Fruit fly (Drosophila melanogaster) whole organism, embryonic: ENCODE results near the gene Mlp84B.

Experiments used
- Asciz ChIP-seq: fragments of 200-800 bp; sonication (Bioruptor generic); optimal IDR thresholded peaks from 2 replicates; lab custom pipeline; 2017; ENCODE audit warnings: missing biosample characterization, mild to moderate bottlenecking, missing genetic modification characterization, missing genetic modification reagents
- Awh ChIP-seq: fragments of 200-800 bp; sonication (Bioruptor generic); IDR thresholded peaks from 2 replicates; pipeline ENCODE4, ENCODE4 v1.3.6; 2022; ENCODE audit warnings: missing biosample characterization, missing genetic modification characterization
- B-H1 ChIP-seq: fragments of 200-800 bp; sonication (Bioruptor generic); IDR thresholded peaks from 3 replicates; pipeline ENCODE4 v1.3.6; 2022; ENCODE audit warnings: missing biosample characterization, missing genetic modification characterization
- BtbVII ChIP-seq: fragments of 200-800 bp; sonication (Bioruptor generic); optimal IDR thresholded peaks from 3 replicates; lab custom pipeline; 2017; ENCODE audit warnings: missing biosample characterization, mild to moderate bottlenecking, missing genetic modification characterization
- CG10274 ChIP-seq: fragments of 200-800 bp; sonication (Bioruptor generic); optimal IDR thresholded peaks from 3 replicates; lab custom pipeline; 2017; ENCODE audit warnings: missing biosample characterization, mild to moderate bottlenecking, missing genetic modification characterization
- CG11085 ChIP-seq: fragments of 200-800 bp; sonication (Bioruptor generic); IDR thresholded peaks from 2 replicates; pipeline ENCODE4 v1.3.6; 2022; ENCODE audit warnings: missing biosample characterization, missing genetic modification characterization
- CG11560 ChIP-seq: fragments of 200-800 bp; sonication (Bioruptor generic); IDR thresholded peaks from 3 replicates; pipeline ENCODE4 v1.3.6; 2022; ENCODE audit warnings: missing biosample characterization, missing genetic modification characterization
- CG12104 ChIP-seq: fragments of 200-800 bp; sonication (Bioruptor generic); optimal IDR thresholded peaks from 3 replicates; lab custom pipeline; 2016; ENCODE audit warnings: missing biosample characterization, missing genetic modification characterization
- CG12155 ChIP-seq: fragments of 200-800 bp; sonication (Bioruptor generic); optimal IDR thresholded peaks from 3 replicates; lab custom pipeline; 2016; ENCODE audit warnings: missing biosample characterization, missing genetic modification characterization
- CG13287 ChIP-seq: fragments of 200-800 bp; sonication (Bioruptor generic); IDR thresholded peaks from 2 replicates; pipeline ENCODE4 v1.3.6; 2022; ENCODE audit warnings: missing biosample characterization, missing genetic modification characterization; ENCODE audit not compliant: partially characterized antibody
- CG14014 ChIP-seq: fragments of 200-800 bp; sonication (Bioruptor generic); IDR thresholded peaks from 2 replicates; pipeline ENCODE4 v1.3.6; 2022; ENCODE audit warnings: missing biosample characterization, missing genetic modification characterization
- CG14667 ChIP-seq: fragments of 200-800 bp; sonication (Bioruptor generic); IDR thresholded peaks from 2 replicates; pipeline ENCODE4 v1.3.6; 2022; ENCODE audit warnings: missing biosample characterization, missing genetic modification characterization
- CG14710 ChIP-seq: fragments of 200-800 bp; sonication (Bioruptor generic); optimal IDR thresholded peaks from 3 replicates; lab custom pipeline; 2019; ENCODE audit warnings: missing biosample characterization, mild to moderate bottlenecking, missing genetic modification characterization, moderate library complexity
- CG14965 ChIP-seq: fragments of 200-800 bp; sonication (Bioruptor generic); optimal IDR thresholded peaks from 2 replicates; lab custom pipeline; 2016; ENCODE audit warnings: missing biosample characterization, missing genetic modification characterization, borderline replicate concordance
- CG15514 ChIP-seq: fragments of 200-800 bp; sonication (Bioruptor generic); optimal IDR thresholded peaks from 3 replicates; lab custom pipeline; 2017; ENCODE audit warnings: missing biosample characterization, missing genetic modification characterization, mild to moderate bottlenecking, moderate library complexity, missing genetic modification reagents
- CG17829 ChIP-seq: fragments of 200-800 bp; optimal IDR thresholded peaks from 2 replicates; lab custom pipeline; 2019; ENCODE audit warnings: missing biosample characterization, mild to moderate bottlenecking, missing genetic modification characterization, moderate library complexity
- CG1832 ChIP-seq: fragments of 200-800 bp; sonication (Bioruptor generic); optimal IDR thresholded peaks from 2 replicates; lab custom pipeline; 2017; ENCODE audit warnings: missing biosample characterization, mild to moderate bottlenecking, missing genetic modification characterization, inconsistent platforms
- CG2120 ChIP-seq: fragments of 200-800 bp; sonication (Bioruptor generic); optimal IDR thresholded peaks from 3 replicates; lab custom pipeline; 2016; ENCODE audit warnings: missing biosample characterization, missing genetic modification characterization
- CG2199 ChIP-seq: fragments of 200-800 bp; sonication (Bioruptor generic); IDR thresholded peaks from 3 replicates; pipeline ENCODE4 v1.3.6; 2022; ENCODE audit warnings: missing biosample characterization, missing genetic modification characterization
- CG3163 ChIP-seq: fragments of 200-800 bp; sonication (Bioruptor generic); optimal IDR thresholded peaks from 3 replicates; lab custom pipeline; 2016; ENCODE audit warnings: missing biosample characterization, missing genetic modification characterization
- CG43689 ChIP-seq: fragments of 200-800 bp; sonication (Bioruptor generic); IDR thresholded peaks from 2 replicates; pipeline ENCODE4 v1.3.6; 2022; ENCODE audit warnings: missing biosample characterization, missing genetic modification characterization
- CG5180 ChIP-seq: fragments of 200-800 bp; sonication (Bioruptor generic); optimal IDR thresholded peaks from 3 replicates; lab custom pipeline; 2017; ENCODE audit warnings: missing biosample characterization, missing genetic modification characterization, mild to moderate bottlenecking, moderate library complexity, missing genetic modification reagents
- CG6272 ChIP-seq: fragments of 200-800 bp; sonication (Bioruptor generic); IDR thresholded peaks from 2 replicates; pipeline ENCODE4 v1.3.6; 2022; ENCODE audit warnings: missing biosample characterization, missing genetic modification characterization
- CG8290 ChIP-seq, 3 experiments: fragments of 200-800 bp; sonication (Bioruptor generic); optimal IDR thresholded peaks; 2 replicates each; lab custom pipeline; 2016 to 2019; ENCODE audit warnings: missing biosample characterization in 3 of 3, missing genetic modification characterization in 3 of 3, mild to moderate bottlenecking in 2 of 3, moderate library complexity in 1 of 3
- CG8359 ChIP-seq: fragments of 200-800 bp; sonication (Bioruptor generic); optimal IDR thresholded peaks from 2 replicates; lab custom pipeline; 2017; ENCODE audit warnings: missing biosample characterization, mild to moderate bottlenecking, missing genetic modification characterization, borderline replicate concordance
- CG9609 ChIP-seq: fragments of 200-800 bp; sonication (Bioruptor generic); optimal IDR thresholded peaks from 3 replicates; lab custom pipeline; 2016; ENCODE audit warnings: missing biosample characterization, missing genetic modification characterization
- D ChIP-seq, 2 experiments: fragments of 200-800 bp in 1 of 2; fragments of >200 bp in 1 of 2; sonication (Bioruptor generic) in 1 of 2; optimal IDR thresholded peaks; 2 replicates in 1 of 2; 3 replicates in 1 of 2; lab custom pipeline; 2017; ENCODE audit warnings: mild to moderate bottlenecking in 1 of 2, missing biosample characterization in 1 of 2, missing genetic modification characterization in 1 of 2, missing genetic modification reagents in 1 of 2
- GATAe ChIP-seq: fragments of 200-800 bp; sonication (Bioruptor generic); conservative IDR thresholded peaks from 2 replicates; pipeline ENCODE4 v1.3.6; 2022; ENCODE audit warnings: missing biosample characterization, missing genetic modification characterization
- Kr ChIP-seq: fragments of 200-800 bp; sonication (Bioruptor generic); optimal IDR thresholded peaks from 2 replicates; lab custom pipeline; 2017; ENCODE audit warnings: missing biosample characterization, mild to moderate bottlenecking, missing genetic modification characterization
- Lhr ChIP-seq: fragments of 200-800 bp; sonication (Bioruptor generic); optimal IDR thresholded peaks from 3 replicates; lab custom pipeline; 2017; ENCODE audit warnings: mild to moderate bottlenecking, missing biosample characterization, missing genetic modification reagents, missing genetic modification characterization
- Lim3 ChIP-seq: fragments of 200-800 bp; sonication (Bioruptor generic); IDR thresholded peaks from 2 replicates; pipeline ENCODE4 v1.3.6; 2022; ENCODE audit warnings: missing biosample characterization, missing genetic modification characterization
- Mes4 ChIP-seq: fragments of 200-800 bp; sonication (Bioruptor generic); optimal IDR thresholded peaks from 2 replicates; lab custom pipeline; 2016; ENCODE audit warnings: missing biosample characterization, missing genetic modification characterization
- Oaz ChIP-seq: fragments of 200-800 bp; sonication (Bioruptor generic); IDR thresholded peaks from 2 replicates; pipeline ENCODE4 v1.3.6; 2022; ENCODE audit warnings: missing biosample characterization, missing genetic modification characterization
- al ChIP-seq: fragments of 200-800 bp; sonication (Bioruptor generic); IDR thresholded peaks from 2 replicates; pipeline ENCODE4 v1.3.6; 2022; ENCODE audit warnings: missing biosample characterization, missing genetic modification characterization
- chn ChIP-seq: fragments of 200-800 bp; sonication (Bioruptor generic); optimal IDR thresholded peaks from 2 replicates; lab custom pipeline; 2016; ENCODE audit warnings: missing biosample characterization, missing genetic modification characterization
- ci ChIP-seq: fragments of 200-800 bp; sonication (Bioruptor generic); IDR thresholded peaks from 3 replicates; pipeline ENCODE4 v1.3.6; 2022; ENCODE audit warnings: missing biosample characterization, missing genetic modification characterization
- en ChIP-seq: fragments of 200-800 bp; sonication (Bioruptor generic); optimal IDR thresholded peaks from 2 replicates; lab custom pipeline; 2016; ENCODE audit warnings: missing biosample characterization, missing genetic modification characterization
- exex ChIP-seq: fragments of 200-800 bp; sonication (Bioruptor generic); optimal IDR thresholded peaks from 4 replicates; lab custom pipeline; 2018; ENCODE audit warnings: missing biosample characterization, mild to moderate bottlenecking, missing genetic modification characterization, moderate library complexity
- jigr1 ChIP-seq: fragments of 200-800 bp; sonication (Bioruptor generic); IDR thresholded peaks from 3 replicates; pipeline ENCODE4 v1.3.6; 2022; ENCODE audit warnings: missing biosample characterization, missing genetic modification characterization
- knrl ChIP-seq: fragments of 200-800 bp; sonication (Bioruptor generic); IDR thresholded peaks from 3 replicates; pipeline ENCODE4 v1.3.6; 2022; ENCODE audit warnings: missing biosample characterization, missing genetic modification characterization; ENCODE audit not compliant: partially characterized antibody
- nom ChIP-seq: fragments of 200-800 bp; sonication (Bioruptor generic); optimal IDR thresholded peaks from 2 replicates; lab custom pipeline; 2017; ENCODE audit warnings: missing biosample characterization, missing genetic modification characterization, mild to moderate bottlenecking, moderate library complexity, missing genetic modification reagents
- peb ChIP-seq: fragments of 200-800 bp; sonication (Bioruptor generic); IDR thresholded peaks from 2 replicates; pipeline ENCODE4 v1.3.6; 2022; ENCODE audit warnings: missing biosample characterization, missing genetic modification characterization
- pfk ChIP-seq: fragments of 200-800 bp; sonication (Bioruptor generic); optimal IDR thresholded peaks from 2 replicates; lab custom pipeline; 2018; ENCODE audit warnings: missing biosample characterization, mild to moderate bottlenecking, missing genetic modification characterization, moderate library complexity
- sd ChIP-seq: fragments of 200-800 bp; sonication (Bioruptor generic); optimal IDR thresholded peaks from 3 replicates; lab custom pipeline; 2018; ENCODE audit warnings: missing biosample characterization, mild to moderate bottlenecking, missing genetic modification characterization, moderate library complexity
- slp2 ChIP-seq: fragments of 200-800 bp; sonication (Bioruptor generic); optimal IDR thresholded peaks from 2 replicates; lab custom pipeline; 2016; ENCODE audit warnings: missing biosample characterization, missing genetic modification characterization
- vvl ChIP-seq: fragments of 200-800 bp; sonication (Bioruptor generic); IDR thresholded peaks from 2 replicates; pipeline ENCODE4 v1.3.6; 2022; ENCODE audit warnings: missing biosample characterization, missing genetic modification characterization
- zfh2 ChIP-seq: fragments of 200-800 bp; sonication (Bioruptor generic); optimal IDR thresholded peaks from 2 replicates; lab custom pipeline; 2016; ENCODE audit warnings: missing biosample characterization, missing genetic modification characterization

Mlp84B gene

dm6 chr3R:7086377-7087200 lies 30.9 kb downstream of the Mlp84B start, which contains the start of gene alphaTub84B (continued):
- TF ChIP-seq CG11085 (GFP tag; lab: Robert Waterston, UW) = 0 out of 2 replicates have a peak, but pooled peaks have one; percentile 37
- no peak for TF ChIP-seq al (GFP tag; lab: Robert Waterston, UW)
- TF ChIP-seq CG9609 (GFP tag; lab: Kevin White, UChicago) = peak; percentile 3
- peak; percentile 5 for TF ChIP-seq CG10274 (GFP tag; lab: Kevin White, UChicago)
- no peak for TF ChIP-seq exex
- peak; percentile 55 for TF ChIP-seq Mes4 (GFP tag; lab: Kevin White, UChicago)
- TF ChIP-seq Kr (GFP tag; lab: Kevin White, UChicago) = no peak
- peak; percentile 62 for TF ChIP-seq CG15514
- peak; percentile 91 for TF ChIP-seq BtbVII (GFP tag; lab: Kevin White, UChicago)
- TF ChIP-seq CG6272 (GFP tag; lab: Robert Waterston, UW) = peak; percentile 39; the same call in 1 of the 2 replicates
- TF ChIP-seq slp2 (GFP tag; lab: Kevin White, UChicago) = peak; percentile 30
- peak; percentile 46 for TF ChIP-seq CG8290 (GFP tag; optimal IDR thresholded peaks at IDR 0.05; lab: Kevin White, UChicago)
- peak; percentile 59 to 93 for TF ChIP-seq CG8290 (tag; optimal IDR thresholded peaks at IDR 0.05; lab: Kevin White, UChicago)
- peak; percentile 60 for TF ChIP-seq CG13287 (GFP tag; lab: Robert Waterston, UW)
- TF ChIP-seq CG2120 (GFP tag; lab: Kevin White, UChicago) = peak; percentile 61
- TF ChIP-seq sd (tag; lab: Kevin White, UChicago) = peak; percentile 79
- TF ChIP-seq CG2199 (GFP tag; lab: Robert Waterston, UW) = peak; percentile 85; the same call in 2 of the 3 replicates
- TF ChIP-seq CG8359 (GFP tag; lab: Kevin White, UChicago) = no peak
- no peak for TF ChIP-seq GATAe (GFP tag; lab: Robert Waterston, UW)
- TF ChIP-seq CG5180 (GFP tag; lab: Kevin White, UChicago) = peak; percentile 52
- peak; percentile 67 for TF ChIP-seq Asciz (GFP tag; lab: Kevin White, UChicago)
- TF ChIP-seq B-H1 (GFP tag; lab: Robert Waterston, UW) = no peak; the same call in 2 of the 3 replicates
- no peak for TF ChIP-seq CG1832 (GFP tag; lab: Kevin White, UChicago)
- TF ChIP-seq jigr1 (GFP tag; lab: Robert Waterston, UW) = no peak
- peak; percentile 72 for TF ChIP-seq CG3163 (GFP tag; lab: Kevin White, UChicago)
- TF ChIP-seq D (optimal IDR thresholded peaks at IDR 0.05; lab: Kevin White, UChicago) = no peak
- TF ChIP-seq D (GFP tag; optimal IDR thresholded peaks at IDR 0.05; lab: Kevin White, UChicago) = peak; percentile 48
- peak; percentile 89 for TF ChIP-seq nom (GFP tag; lab: Kevin White, UChicago)
- TF ChIP-seq CG14710 (tag; lab: Kevin White, UChicago) = peak; percentile 54
- TF ChIP-seq CG43689 (GFP tag; lab: Robert Waterston, UW) = no peak
- TF ChIP-seq vvl (GFP tag; lab: Robert Waterston, UW) = peak; percentile 88
- TF ChIP-seq en (GFP tag; lab: Kevin White, UChicago) = peak; percentile 29
- TF ChIP-seq chn (GFP tag; lab: Kevin White, UChicago) = peak; percentile 48
- TF ChIP-seq Awh = peak; percentile 42; the same call in 1 of the 2 replicates
- peak; percentile 66 for TF ChIP-seq CG17829 (tag; lab: Kevin White, UChicago)
- TF ChIP-seq Lhr (GFP tag; lab: Kevin White, UChicago) = peak; percentile 88
- TF ChIP-seq zfh2 (GFP tag; lab: Kevin White, UChicago) = peak; percentile 34
- peak; percentile 89 for TF ChIP-seq ci (GFP tag; lab: Robert Waterston, UW)
- TF ChIP-seq CG14014 (GFP tag; lab: Robert Waterston, UW) = peak; percentile 30; the same call in 1 of the 2 replicates
- TF ChIP-seq knrl = peak; percentile 35; the same call in 1 of the 3 replicates
- TF ChIP-seq Lim3 = no peak
- TF ChIP-seq CG12104 (GFP tag; lab: Kevin White, UChicago) = no peak
- peak; percentile 50 for TF ChIP-seq CG14965 (GFP tag; lab: Kevin White, UChicago)
- TF ChIP-seq pfk (GFP tag; lab: Kevin White, UChicago) = peak; percentile 57
- TF ChIP-seq CG11560 (tag; lab: Robert Waterston, UW) = no peak; the same call in 2 of the 3 replicates
- TF ChIP-seq CG14667 (GFP tag; lab: Robert Waterston, UW) = no peak
- peak; percentile 29 for TF ChIP-seq CG12155 (GFP tag; lab: Kevin White, UChicago)
- TF ChIP-seq Oaz (GFP tag; lab: Robert Waterston, UW) = no peak
- TF ChIP-seq peb (GFP tag; lab: Robert Waterston, UW) = no peak
